Fruit fly (Drosophila melanogaster): ENCODE results near the gene wupA.

dm6 chrX:18094747-18095352, 21.9 kb downstream of the wupA start:
- TF ChIP-seq CG8478 (optimal IDR thresholded peaks at IDR 0.05) (no peak), psq (optimal IDR thresholded peaks at IDR 0.05) (no peak), Dll (optimal IDR thresholded peaks at IDR 0.05) (no peak), pan (optimal IDR thresholded peaks at IDR 0.05) (no peak), usp (GFP tag; optimal IDR thresholded peaks at IDR 0.05) (no peak)
